Fruit fly (Drosophila melanogaster): ENCODE data around the gene Cht11.

The Cht11 gene

dm6 chrX:6849178-6849956, at the start of gene Cht11, which contains the start of gene CG4558 (continued):
- TF ChIP-seq CG43689 (GFP tag; IDR thresholded peaks at IDR 0.05) (0 out of 2 replicates have a peak, but pooled peaks have one; percentile 42), Sry-δ (GFP tag; optimal IDR thresholded peaks at IDR 0.05) (peak; percentile 59), Oli (tag; optimal IDR thresholded peaks at IDR 0.05) (peak; percentile 77), sug (tag; optimal IDR thresholded peaks at IDR 0.05) (peak; percentile 85), CG14710 (tag; optimal IDR thresholded peaks at IDR 0.05) (peak; percentile 80), CG10209 (GFP tag; optimal IDR thresholded peaks at IDR 0.05) (peak; percentile 76), CG18764 (GFP tag; optimal IDR thresholded peaks at IDR 0.05) (peak; percentile 47), Hr39 (optimal IDR thresholded peaks at IDR 0.05) (no peak), CG18011 (GFP tag; optimal IDR thresholded peaks at IDR 0.05) (peak; percentile 51), YL-1 (GFP tag; optimal IDR thresholded peaks at IDR 0.05) (peak; percentile 84), exex (tag; optimal IDR thresholded peaks at IDR 0.05) (peak; percentile 88), vnd (GFP tag; IDR thresholded peaks at IDR 0.05; ENCODE audit: partially characterized antibody) (peak; percentile 46; the same call in 1 of the 3 replicates), tna (GFP tag; IDR thresholded peaks at IDR 0.05; ENCODE audit: partially characterized antibody) (peak; percentile 24; the same call in 1 of the 2 replicates), scrt (GFP tag; optimal IDR thresholded peaks at IDR 0.05) (peak; percentile 58), E2f1 (GFP tag; IDR thresholded peaks at IDR 0.05) (peak; percentile 87), Myb (GFP tag; optimal IDR thresholded peaks at IDR 0.05) (peak; percentile 2), CG4424 (GFP tag; optimal IDR thresholded peaks at IDR 0.05) (peak; percentile 75), Fer1 (GFP tag; optimal IDR thresholded peaks at IDR 0.05) (peak; percentile 79), HLHmδ (GFP tag; optimal IDR thresholded peaks at IDR 0.05) (no peak), gcm (GFP tag; optimal IDR thresholded peaks at IDR 0.05) (peak; percentile 68), dpn (GFP tag; optimal IDR thresholded peaks at IDR 0.05) (peak; percentile 63 to 82), CG12744 (GFP tag; optimal IDR thresholded peaks at IDR 0.05) (peak; percentile 60), bbx (GFP tag; IDR thresholded peaks at IDR 0.05; ENCODE audit: partially characterized antibody) (peak; percentile 50; the same call in 1 of the 2 replicates), fru (optimal IDR thresholded peaks at IDR 0.05) (no peak), CG10147 (GFP tag; optimal IDR thresholded peaks at IDR 0.05) (peak; percentile 73), bigmax (GFP tag; optimal IDR thresholded peaks at IDR 0.05) (no peak), Pdp1 (GFP tag; optimal IDR thresholded peaks at IDR 0.05) (peak; percentile 59 to 76), Fer3 (tag; optimal IDR thresholded peaks at IDR 0.05) (peak; percentile 78), gsb-n (tag; optimal IDR thresholded peaks at IDR 0.05) (peak; percentile 68), ash1 (GFP tag; optimal IDR thresholded peaks at IDR 0.05) (no peak), kni (GFP tag; optimal IDR thresholded peaks at IDR 0.05) (peak; percentile 12), CG3838 (GFP tag; optimal IDR thresholded peaks at IDR 0.05) (peak; percentile 45), CTCF (GFP tag; optimal IDR thresholded peaks at IDR 0.05) (peak; percentile 6), esg (GFP tag; conservative IDR thresholded peaks at IDR 0.05) (peak; percentile 77), fd96Cb (tag; optimal IDR thresholded peaks at IDR 0.05) (peak; percentile 71), Ets97D (GFP tag; optimal IDR thresholded peaks at IDR 0.05) (peak; percentile 54), en (GFP tag; optimal IDR thresholded peaks at IDR 0.05) (no peak), Side (GFP tag; optimal IDR thresholded peaks at IDR 0.05) (peak; percentile 16), CG31365 (tag; optimal IDR thresholded peaks at IDR 0.05) (peak; percentile 4), CG8944 (GFP tag; optimal IDR thresholded peaks at IDR 0.05) (peak; percentile 47), stwl (tag; optimal IDR thresholded peaks at IDR 0.05) (peak; percentile 54), Hr3 (GFP tag; optimal IDR thresholded peaks at IDR 0.05) (peak; percentile 81), tup (GFP tag; optimal IDR thresholded peaks at IDR 0.05) (peak; percentile 46), Max (GFP tag; optimal IDR thresholded peaks at IDR 0.05) (peak; percentile 78), CG13894 (tag; optimal IDR thresholded peaks at IDR 0.05) (peak; percentile 82), vvl (GFP tag; IDR thresholded peaks at IDR 0.05) (peak; percentile 88), ems (GFP tag; optimal IDR thresholded peaks at IDR 0.05) (peak; percentile 70), CG15479 (GFP tag; optimal IDR thresholded peaks at IDR 0.05) (no peak), nom (GFP tag; optimal IDR thresholded peaks at IDR 0.05) (peak; percentile 47)
